Fruit fly (Drosophila melanogaster) whole organism, prepupa: ENCODE data around the gene Rac1.
A peak's percentile ranks its signal among the peaks of the same experiment; 100 is the strongest.

Source experiments
- Blimp-1 ChIP-seq: fragments of 200-800 bp; sonication (Bioruptor generic); optimal IDR thresholded peaks from 3 replicates; lab custom pipeline; 2017; ENCODE audit warnings: missing biosample characterization, missing genetic modification characterization, mild to moderate bottlenecking, moderate library complexity, missing genetic modification reagents
- CG10631 ChIP-seq: fragments of 200-800 bp; sonication (Bioruptor generic); optimal IDR thresholded peaks from 2 replicates; lab custom pipeline; 2016; ENCODE audit warnings: missing biosample characterization, missing genetic modification characterization
- CG10669 ChIP-seq: fragments of 200-800 bp; sonication (Bioruptor generic); optimal IDR thresholded peaks from 3 replicates; lab custom pipeline; 2018; ENCODE audit warnings: missing biosample characterization, mild to moderate bottlenecking, missing genetic modification characterization, moderate library complexity
- CG11294 ChIP-seq: fragments of 200-800 bp; sonication (Bioruptor generic); IDR thresholded peaks from 2 replicates; pipeline ENCODE4 v1.3.6; 2022; ENCODE audit warnings: missing biosample characterization, missing genetic modification characterization
- CG15336 ChIP-seq: fragments of 200-800 bp; sonication (Bioruptor generic); IDR thresholded peaks from 2 replicates; pipeline ENCODE4 v1.3.6; 2022; ENCODE audit warnings: missing biosample characterization, missing genetic modification characterization
- CG3032 ChIP-seq: fragments of 200-800 bp; optimal IDR thresholded peaks from 2 replicates; lab custom pipeline; 2019; ENCODE audit warnings: missing biosample characterization, mild to moderate bottlenecking, missing genetic modification characterization, moderate library complexity
- CG31627 ChIP-seq: fragments of 200-800 bp; sonication (Bioruptor generic); optimal IDR thresholded peaks from 3 replicates; lab custom pipeline; 2016; ENCODE audit warnings: missing biosample characterization, missing genetic modification characterization
- CG3919 ChIP-seq: fragments of 200-800 bp; sonication (Bioruptor generic); optimal IDR thresholded peaks from 3 replicates; lab custom pipeline; 2016; ENCODE audit warnings: missing biosample characterization, missing genetic modification characterization
- CG4318 ChIP-seq: fragments of 200-800 bp; sonication (Bioruptor generic); optimal IDR thresholded peaks from 3 replicates; lab custom pipeline; 2017; ENCODE audit warnings: missing biosample characterization, mild to moderate bottlenecking, missing genetic modification characterization
- CG6276 ChIP-seq: fragments of 200-800 bp; sonication (Bioruptor generic); optimal IDR thresholded peaks from 2 replicates; lab custom pipeline; 2017; ENCODE audit warnings: missing biosample characterization, mild to moderate bottlenecking, missing genetic modification characterization
- CG6808 ChIP-seq: fragments of 200-800 bp; sonication (Bioruptor generic); optimal IDR thresholded peaks from 3 replicates; lab custom pipeline; 2017; ENCODE audit warnings: missing biosample characterization, missing genetic modification characterization, mild to moderate bottlenecking, moderate library complexity, missing genetic modification reagents
- CG7368 ChIP-seq: fragments of 200-800 bp; sonication (Bioruptor generic); optimal IDR thresholded peaks from 3 replicates; lab custom pipeline; 2016; ENCODE audit warnings: missing biosample characterization, missing genetic modification characterization
- CG8319 ChIP-seq: fragments of 200-800 bp; sonication (Bioruptor generic); optimal IDR thresholded peaks from 3 replicates; lab custom pipeline; 2016; ENCODE audit warnings: missing biosample characterization, missing genetic modification characterization
- CG9139 ChIP-seq: fragments of 200-800 bp; sonication (Bioruptor generic); optimal IDR thresholded peaks from 3 replicates; lab custom pipeline; 2017; ENCODE audit warnings: missing biosample characterization, mild to moderate bottlenecking, missing genetic modification characterization
- Eip75B ChIP-seq: fragments of 200-800 bp; sonication (Bioruptor generic); optimal IDR thresholded peaks from 3 replicates; lab custom pipeline; 2016; ENCODE audit warnings: missing biosample characterization, missing genetic modification characterization
- Eip93F ChIP-seq: fragments of 200-800 bp; sonication (Bioruptor generic); optimal IDR thresholded peaks from 2 replicates; lab custom pipeline; 2016; ENCODE audit warnings: missing biosample characterization, mild to moderate bottlenecking, missing genetic modification characterization
- Ets21C ChIP-seq: fragments of 200-800 bp; sonication (Bioruptor generic); optimal IDR thresholded peaks from 3 replicates; lab custom pipeline; 2016; ENCODE audit warnings: missing biosample characterization, missing genetic modification characterization
- Ets96B ChIP-seq: fragments of 200-800 bp; optimal IDR thresholded peaks from 2 replicates; lab custom pipeline; 2019; ENCODE audit warnings: missing biosample characterization, mild to moderate bottlenecking, missing genetic modification characterization, moderate library complexity
- Hr38 ChIP-seq: sonication (Bioruptor generic); optimal IDR thresholded peaks from 2 replicates; lab custom pipeline; 2016; ENCODE audit warnings: missing biosample characterization, missing genetic modification characterization
- Hr39 ChIP-seq: fragments of 200-800 bp; sonication (Bioruptor generic); optimal IDR thresholded peaks from 2 replicates; lab custom pipeline; 2016; ENCODE audit warnings: missing biosample characterization, missing genetic modification characterization
- Met ChIP-seq: fragments of 200-800 bp; sonication (Bioruptor generic); optimal IDR thresholded peaks from 3 replicates; lab custom pipeline; 2016; ENCODE audit warnings: missing biosample characterization, missing genetic modification characterization
- OdsH ChIP-seq: fragments of 200-800 bp; sonication (Bioruptor generic); optimal IDR thresholded peaks from 3 replicates; lab custom pipeline; 2016; ENCODE audit warnings: missing biosample characterization, missing genetic modification characterization
- Smox ChIP-seq: fragments of 200-800 bp; sonication (Bioruptor generic); optimal IDR thresholded peaks from 3 replicates; lab custom pipeline; 2016; ENCODE audit warnings: missing biosample characterization, missing genetic modification characterization
- Sox14 ChIP-seq: fragments of 200-800 bp; sonication (Bioruptor generic); optimal IDR thresholded peaks from 3 replicates; lab custom pipeline; 2016; ENCODE audit warnings: missing biosample characterization, missing genetic modification characterization
- Sox15 ChIP-seq: fragments of 200-800 bp; sonication (Bioruptor generic); optimal IDR thresholded peaks from 3 replicates; lab custom pipeline; 2016; ENCODE audit warnings: missing biosample characterization, missing genetic modification characterization
- achi ChIP-seq: fragments of 200-800 bp; sonication (Bioruptor generic); optimal IDR thresholded peaks from 3 replicates; lab custom pipeline; 2016; ENCODE audit warnings: missing biosample characterization, missing genetic modification characterization
- acj6 ChIP-seq: fragments of 200-800 bp; sonication (Bioruptor generic); optimal IDR thresholded peaks from 3 replicates; lab custom pipeline; 2016; ENCODE audit warnings: missing biosample characterization, missing genetic modification characterization
- cyc ChIP-seq: fragments of 200-800 bp; sonication (Bioruptor generic); optimal IDR thresholded peaks from 3 replicates; lab custom pipeline; 2016; ENCODE audit warnings: missing biosample characterization, missing genetic modification characterization
- eg ChIP-seq: fragments of 200-800 bp; sonication (Bioruptor generic); IDR thresholded peaks from 3 replicates; pipeline ENCODE4 v1.3.6; 2022; ENCODE audit warnings: missing biosample characterization, missing genetic modification characterization
- esn ChIP-seq: fragments of 200-800 bp; sonication (Bioruptor generic); optimal IDR thresholded peaks from 2 replicates; lab custom pipeline; 2016; ENCODE audit warnings: missing biosample characterization, mild to moderate bottlenecking, missing genetic modification characterization, moderate library complexity
- fd85E ChIP-seq: fragments of 200-800 bp; sonication (Bioruptor generic); optimal IDR thresholded peaks from 3 replicates; lab custom pipeline; 2016; ENCODE audit warnings: missing biosample characterization, missing genetic modification characterization
- fkh ChIP-seq: fragments of 200-800 bp; sonication (Bioruptor generic); optimal IDR thresholded peaks from 3 replicates; lab custom pipeline; 2017; ENCODE audit warnings: missing biosample characterization, mild to moderate bottlenecking, missing genetic modification characterization, moderate library complexity
- lz ChIP-seq: fragments of 200-800 bp; sonication (Bioruptor generic); optimal IDR thresholded peaks from 3 replicates; lab custom pipeline; 2016; ENCODE audit warnings: missing biosample characterization, missing genetic modification characterization
- net ChIP-seq: fragments of 200-800 bp; sonication (Bioruptor generic); optimal IDR thresholded peaks from 3 replicates; lab custom pipeline; 2016; ENCODE audit warnings: missing biosample characterization, missing genetic modification characterization
- salr ChIP-seq, 2 experiments: fragments of 200-800 bp; sonication (Bioruptor generic); optimal IDR thresholded peaks; 3 replicates each; lab custom pipeline; 2016 to 2018; ENCODE audit warnings: missing biosample characterization in 2 of 2, missing genetic modification characterization in 2 of 2, mild to moderate bottlenecking in 1 of 2
- spab ChIP-seq: fragments of 200-800 bp; sonication (Bioruptor generic); optimal IDR thresholded peaks from 2 replicates; lab custom pipeline; 2017; ENCODE audit warnings: missing biosample characterization, mild to moderate bottlenecking, missing genetic modification characterization, missing genetic modification reagents
- ss ChIP-seq, 2 experiments: fragments of 200-800 bp; sonication (Bioruptor generic); optimal IDR thresholded peaks; 2 replicates in 1 of 2; 3 replicates in 1 of 2; lab custom pipeline; 2017 to 2018; ENCODE audit warnings: mild to moderate bottlenecking in 2 of 2, missing biosample characterization in 2 of 2, missing genetic modification characterization in 2 of 2, moderate library complexity in 1 of 2
- svp ChIP-seq: fragments of 200-800 bp; sonication (Bioruptor generic); peaks from one replicate; lab custom pipeline; 2016; ENCODE audit warnings: missing biosample characterization, missing genetic modification characterization

The Rac1 gene

dm6 chr3L:1298509-1298908 is 4.0 kb downstream of the Rac1 start, which contains the start of gene scf (continued):
- TF ChIP-seq Ets96B, result no peak
- TF ChIP-seq CG3032, result no peak
- no peak for TF ChIP-seq Ets21C (GFP tag; lab: Kevin White, UChicago)
- no peak for TF ChIP-seq acj6 (GFP tag; lab: Kevin White, UChicago)
- TF ChIP-seq achi (GFP tag; lab: Kevin White, UChicago), result no peak
- TF ChIP-seq Eip75B, result no peak
- TF ChIP-seq CG10631 (GFP tag; lab: Kevin White, UChicago), result no peak
- TF ChIP-seq CG6808 (GFP tag; lab: Kevin White, UChicago), result peak; percentile 100
- no peak for TF ChIP-seq Eip93F (GFP tag; lab: Kevin White, UChicago)
- no peak for TF ChIP-seq fd85E (GFP tag; lab: Kevin White, UChicago)
- TF ChIP-seq Sox14 (GFP tag; lab: Kevin White, UChicago), result peak; percentile 4
- no peak for TF ChIP-seq CG31627 (GFP tag; lab: Kevin White, UChicago)
- no peak for TF ChIP-seq Hr39 (GFP tag; lab: Kevin White, UChicago)
- no peak for TF ChIP-seq Hr38 (GFP tag; lab: Kevin White, UChicago)
- no peak for TF ChIP-seq Smox (GFP tag; lab: Kevin White, UChicago)
- no peak for TF ChIP-seq salr (GFP tag; optimal IDR thresholded peaks at IDR 0.05; lab: Kevin White, UChicago)
- peak; percentile 16 for TF ChIP-seq esn (GFP tag; lab: Kevin White, UChicago)
- TF ChIP-seq eg (GFP tag; lab: Robert Waterston, UW), result peak; percentile 38; the same call in 1 of the 3 replicates
- no peak for TF ChIP-seq CG11294 (GFP tag; lab: Robert Waterston, UW)
- no peak for TF ChIP-seq fkh (GFP tag; lab: Kevin White, UChicago)
- TF ChIP-seq OdsH (GFP tag; lab: Kevin White, UChicago), result no peak
- TF ChIP-seq CG8319 (GFP tag; lab: Kevin White, UChicago), result no peak
- TF ChIP-seq Met (GFP tag; lab: Kevin White, UChicago), result no peak
- TF ChIP-seq Blimp-1 (GFP tag; lab: Kevin White, UChicago), result no peak
- no peak for TF ChIP-seq CG6276
- TF ChIP-seq net (GFP tag; lab: Kevin White, UChicago), result no peak
- TF ChIP-seq CG10669, result no peak
- no peak for TF ChIP-seq CG7368 (GFP tag; lab: Kevin White, UChicago)
- TF ChIP-seq spab (GFP tag; lab: Kevin White, UChicago), result no peak

dm6 chr3L:1295693-1296092 is 6.8 kb downstream of the Rac1 start, which contains the start of gene Rabex-5:
Gene Rabex-5 (plus strand): TSS chr3L:1295913.
- TF ChIP-seq Sox14 (GFP tag; lab: Kevin White, UChicago) (peak; percentile 75), lz (GFP tag; lab: Kevin White, UChicago) (no peak), CG31627 (GFP tag; lab: Kevin White, UChicago) (peak; percentile 41), eg (GFP tag; lab: Robert Waterston, UW) (0 out of 3 replicates have a peak, but pooled peaks have one; percentile 16), Hr39 (GFP tag; lab: Kevin White, UChicago) (peak; percentile 35), CG15336 (0 out of 2 replicates have a peak, but pooled peaks have one; percentile 22), cyc (GFP tag; lab: Kevin White, UChicago) (peak; percentile 19), CG3919 (no peak), Ets21C (GFP tag; lab: Kevin White, UChicago) (peak; percentile 13), CG6808 (GFP tag; lab: Kevin White, UChicago) (peak; percentile 43), svp (GFP tag; lab: Kevin White, UChicago) (peak; percentile 90), acj6 (GFP tag; lab: Kevin White, UChicago) (peak; percentile 12), CG11294 (GFP tag; lab: Robert Waterston, UW) (no peak), ss (GFP tag; optimal IDR thresholded peaks at IDR 0.05; lab: Kevin White, UChicago) (no peak)

dm6 chr3L:1294835-1295234 is 7.6 kb downstream of the Rac1 start:
- TF ChIP-seq Sox15 (GFP tag; lab: Kevin White, UChicago), result no peak
- no peak for TF ChIP-seq CG8319 (GFP tag; lab: Kevin White, UChicago)
- no peak for TF ChIP-seq Smox (GFP tag; lab: Kevin White, UChicago)
- TF ChIP-seq net (GFP tag; lab: Kevin White, UChicago), result no peak
- TF ChIP-seq CG4318 (GFP tag; lab: Kevin White, UChicago), result no peak
- TF ChIP-seq cyc (GFP tag; lab: Kevin White, UChicago), result no peak
- TF ChIP-seq CG9139 (GFP tag; lab: Kevin White, UChicago), result no peak
